Worm (Caenorhabditis elegans) whole organism, young adult: ENCODE measurements around the gene fbxb-106.

Source experiments
- C06A6.2 ChIP-seq: fragments of 200-800 bp; sonication (Bioruptor generic); conservative IDR thresholded peaks from 2 replicates; pipeline ENCODE4 v1.3.6; 2022; ENCODE audit warnings: missing genetic modification characterization, missing compliant biosample characterization
- C17E4.6 ChIP-seq: fragments of 200-800 bp; sonication (Bioruptor generic); IDR thresholded peaks from 2 replicates; pipeline ENCODE4 v1.3.6; 2022; ENCODE audit warnings: missing genetic modification reagents, missing genetic modification characterization, missing compliant biosample characterization
- F33H1.4 ChIP-seq: fragments of 200-800 bp; sonication (Bioruptor generic); IDR thresholded peaks from 2 replicates; pipeline ENCODE4 v1.3.6; 2022; ENCODE audit warnings: missing genetic modification reagents, missing genetic modification characterization, missing compliant biosample characterization
- F52B5.7 ChIP-seq: sonication (generic microtip); optimal IDR thresholded peaks from 2 replicates; lab custom pipeline; 2016; ENCODE audit warnings: mild to moderate bottlenecking, missing genetic modification characterization, missing compliant biosample characterization
- F55B11.4 ChIP-seq: sonication (generic microtip); optimal IDR thresholded peaks from 2 replicates; lab custom pipeline; 2016; ENCODE audit warnings: missing compliant biosample characterization, missing genetic modification characterization, borderline replicate concordance; ENCODE audit not compliant: insufficient read depth
- F57A8.1 ChIP-seq: fragments of 200-800 bp; sonication (Bioruptor generic); optimal IDR thresholded peaks from 2 replicates; lab custom pipeline; 2018; ENCODE audit warnings: mild to moderate bottlenecking, missing genetic modification characterization, moderate library complexity, missing compliant biosample characterization
- F57C9.4 ChIP-seq: sonication (generic microtip); optimal IDR thresholded peaks from 2 replicates; lab custom pipeline; 2017; ENCODE audit warnings: mild to moderate bottlenecking, missing genetic modification characterization, missing compliant biosample characterization
- T07F8.4 ChIP-seq: sonication (generic microtip); optimal IDR thresholded peaks from 2 replicates; lab custom pipeline; 2016; ENCODE audit warnings: mild to moderate bottlenecking, missing genetic modification characterization, moderate library complexity, missing compliant biosample characterization
- Y53G8AR.9 ChIP-seq: fragments of 200-800 bp; sonication (Bioruptor generic); conservative IDR thresholded peaks from 2 replicates; pipeline ENCODE4 v1.3.6; 2022; ENCODE audit warnings: missing genetic modification reagents, missing genetic modification characterization, missing compliant biosample characterization
- ama-1 ChIP-seq, 3 experiments: fragments of 150-350 bp in 1 of 3; sonication (generic microtip) in 2 of 3; optimal IDR thresholded peaks; 2 replicates each; lab custom pipeline; 2014 to 2018; ENCODE audit warnings: missing biosample characterization in 2 of 3, missing genetic modification characterization in 2 of 3, missing genetic modification reagents in 2 of 3
- atf-7 ChIP-seq: sonication (generic microtip); optimal IDR thresholded peaks from 2 replicates; lab custom pipeline; 2017; ENCODE audit warnings: mild to moderate bottlenecking, missing genetic modification characterization, missing compliant biosample characterization
- athp-1 ChIP-seq: sonication (generic microtip); optimal IDR thresholded peaks from 2 replicates; lab custom pipeline; 2017; ENCODE audit warnings: mild to moderate bottlenecking, missing genetic modification characterization, missing compliant biosample characterization
- bed-1 ChIP-seq: fragments of 200-800 bp; sonication (Bioruptor generic); IDR thresholded peaks from 2 replicates; pipeline ENCODE4 v1.3.6; 2022; ENCODE audit warnings: missing genetic modification reagents, missing genetic modification characterization, missing compliant biosample characterization
- bed-2 ChIP-seq: fragments of 200-800 bp; sonication (Bioruptor generic); IDR thresholded peaks from 2 replicates; pipeline ENCODE4 v1.3.6; 2022; ENCODE audit warnings: missing genetic modification reagents, missing genetic modification characterization, missing compliant biosample characterization
- ccch-3 ChIP-seq: fragments of 200-800 bp; sonication (Bioruptor generic); optimal IDR thresholded peaks from 2 replicates; lab custom pipeline; 2018; ENCODE audit warnings: mild to moderate bottlenecking, missing genetic modification characterization, missing compliant biosample characterization
- ceh-40 ChIP-seq: fragments of 200-800 bp; sonication (Bioruptor generic); IDR thresholded peaks from 2 replicates; pipeline ENCODE4 v1.3.6; 2022; ENCODE audit warnings: missing genetic modification characterization, missing compliant biosample characterization
- ceh-91 ChIP-seq: fragments of 200-800 bp; sonication (Bioruptor generic); IDR thresholded peaks from 2 replicates; pipeline ENCODE4 v1.3.6; 2022; ENCODE audit warnings: missing genetic modification reagents, missing genetic modification characterization, missing compliant biosample characterization
- egrh-3 ChIP-seq: fragments of 200-800 bp; sonication (Bioruptor generic); IDR thresholded peaks from 2 replicates; pipeline ENCODE4 v1.3.6; 2022; ENCODE audit warnings: missing genetic modification reagents, missing genetic modification characterization, missing compliant biosample characterization
- ets-4 ChIP-seq: fragments of 200-800 bp; sonication (Bioruptor generic); optimal IDR thresholded peaks from 2 replicates; lab custom pipeline; 2018; ENCODE audit warnings: mild to moderate bottlenecking, missing genetic modification characterization, missing compliant biosample characterization
- fkh-3 ChIP-seq: sonication (generic microtip); optimal IDR thresholded peaks from 2 replicates; lab custom pipeline; 2016; ENCODE audit warnings: mild to moderate bottlenecking, missing genetic modification characterization, missing compliant biosample characterization
- hrde-1 ChIP-seq: sonication (generic microtip); optimal IDR thresholded peaks from 2 replicates; lab custom pipeline; 2016; ENCODE audit warnings: missing genetic modification characterization, mild to moderate bottlenecking, missing compliant biosample characterization, moderate library complexity, missing genotype, missing genetic modification reagents, borderline replicate concordance
- let-526 ChIP-seq: fragments of 200-800 bp; sonication (Bioruptor generic); IDR thresholded peaks from 2 replicates; pipeline ENCODE4 v1.3.6; 2022; ENCODE audit warnings: missing genetic modification reagents, missing genetic modification characterization, missing compliant biosample characterization
- lin-35 ChIP-seq, 3 experiments: fragments of 150-350 bp in 2 of 3; sonication (generic microtip) in 1 of 3; optimal IDR thresholded peaks; 2 replicates each; lab custom pipeline; 2014 to 2018; ENCODE audit warnings: missing biosample characterization in 3 of 3, missing genetic modification characterization in 3 of 3, missing genetic modification reagents in 3 of 3
- lin-54 ChIP-seq: fragments of 200-800 bp; sonication (Bioruptor generic); optimal IDR thresholded peaks from 2 replicates; lab custom pipeline; 2018; ENCODE audit warnings: mild to moderate bottlenecking, missing genetic modification characterization, missing compliant biosample characterization
- lir-1 ChIP-seq: fragments of 200-800 bp; sonication (Bioruptor generic); conservative IDR thresholded peaks from 2 replicates; pipeline ENCODE4 v1.3.6; 2022; ENCODE audit warnings: missing genetic modification reagents, missing genetic modification characterization, missing compliant biosample characterization
- lsl-1 ChIP-seq: fragments of 200-800 bp; sonication (Bioruptor generic); optimal IDR thresholded peaks from 2 replicates; lab custom pipeline; 2018; ENCODE audit warnings: mild to moderate bottlenecking, missing genetic modification characterization, moderate library complexity, missing compliant biosample characterization
- lsy-27 ChIP-seq: sonication (generic microtip); optimal IDR thresholded peaks from 2 replicates; lab custom pipeline; 2017; ENCODE audit warnings: missing genetic modification characterization, mild to moderate bottlenecking, missing compliant biosample characterization, antibody characterized with exemption, missing genotype, borderline replicate concordance; ENCODE audit not compliant: insufficient read depth
- madf-8 ChIP-seq: fragments of 200-800 bp; sonication (Bioruptor generic); conservative IDR thresholded peaks from 2 replicates; pipeline ENCODE4 v1.3.6; 2022; ENCODE audit warnings: missing genetic modification reagents, missing genetic modification characterization, missing compliant biosample characterization
- mxl-1 ChIP-seq: sonication (generic microtip); optimal IDR thresholded peaks from 2 replicates; lab custom pipeline; 2016; ENCODE audit warnings: missing genetic modification characterization, missing compliant biosample characterization
- nfya-1 ChIP-seq: sonication (generic microtip); optimal IDR thresholded peaks from 2 replicates; lab custom pipeline; 2017; ENCODE audit warnings: antibody characterized with exemption, missing compliant biosample characterization, missing genetic modification characterization, borderline replicate concordance; ENCODE audit not compliant: insufficient read depth
- nhr-120 ChIP-seq: fragments of 200-800 bp; sonication (Bioruptor generic); IDR thresholded peaks from 2 replicates; pipeline ENCODE4 v1.3.6; 2022; ENCODE audit warnings: missing genetic modification characterization, missing compliant biosample characterization
- pbrm-1 ChIP-seq: fragments of 200-800 bp; sonication (Bioruptor generic); IDR thresholded peaks from 2 replicates; pipeline ENCODE4 v1.3.6; 2022; ENCODE audit warnings: missing genetic modification reagents, missing genetic modification characterization, missing compliant biosample characterization
- rpc-1 ChIP-seq, 2 experiments: fragments of 150-350 bp in 1 of 2; sonication (generic microtip) in 1 of 2; optimal IDR thresholded peaks; 2 replicates each; lab custom pipeline; 2014 to 2018; ENCODE audit warnings: missing biosample characterization in 1 of 2, missing genetic modification characterization in 1 of 2, missing genetic modification reagents in 1 of 2, missing genotype in 1 of 2
- snpc-1.3 ChIP-seq: sonication (generic microtip); optimal IDR thresholded peaks from 2 replicates; lab custom pipeline; 2017; ENCODE audit warnings: missing genetic modification characterization, mild to moderate bottlenecking, missing compliant biosample characterization, antibody characterized with exemption, moderate library complexity, missing genotype, missing genetic modification reagents; ENCODE audit not compliant: insufficient read depth
- snpc-3.4 ChIP-seq: sonication (generic microtip); optimal IDR thresholded peaks from 2 replicates; lab custom pipeline; 2017; ENCODE audit warnings: missing genetic modification characterization, mild to moderate bottlenecking, missing compliant biosample characterization, antibody characterized with exemption, moderate library complexity, missing genotype, missing genetic modification reagents
- unc-62 ChIP-seq: fragments of 150-350 bp; optimal IDR thresholded peaks from 2 replicates; lab custom pipeline; 2014; ENCODE audit warnings: missing biosample characterization, missing genetic modification reagents, missing genetic modification characterization
- zfh-2 ChIP-seq: fragments of 200-800 bp; sonication (Bioruptor generic); conservative IDR thresholded peaks from 2 replicates; pipeline ENCODE4 v1.3.6; 2022; ENCODE audit warnings: missing genetic modification reagents, missing genetic modification characterization, missing compliant biosample characterization
- ztf-18 ChIP-seq: sonication (generic microtip); optimal IDR thresholded peaks from 2 replicates; lab custom pipeline; 2016; ENCODE audit warnings: missing genotype, mild to moderate bottlenecking, missing genetic modification characterization, missing compliant biosample characterization
- ztf-3 ChIP-seq: fragments of 200-800 bp; sonication (Bioruptor generic); optimal IDR thresholded peaks from 2 replicates; lab custom pipeline; 2018; ENCODE audit warnings: mild to moderate bottlenecking, missing genetic modification characterization, missing compliant biosample characterization

Gene fbxb-106

DNA sequence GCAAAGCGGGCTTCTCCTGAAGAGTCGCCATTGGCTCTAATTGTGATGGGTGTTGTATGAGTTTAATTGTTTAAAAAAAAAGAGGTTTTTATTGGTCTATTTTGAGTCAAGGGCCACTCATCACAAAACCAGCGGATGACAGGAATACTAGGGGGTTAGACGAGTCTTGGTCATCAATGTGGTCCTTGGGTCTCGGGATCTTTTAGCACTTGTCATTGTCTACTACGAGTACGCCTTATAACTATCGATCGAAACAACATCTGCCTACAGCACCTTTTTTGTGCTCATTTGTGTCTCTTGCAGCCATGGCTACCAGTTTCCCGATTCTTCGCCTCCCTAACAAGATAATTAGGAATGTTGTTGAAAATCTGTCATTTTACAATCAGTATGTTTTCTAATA, 2.5 kb downstream of the fbxb-106 start, which contains the start of gene fbxb-108:
Gene fbxb-108, plus strand, starts transcription at position 301 of the 400 bp plus-strand sequence.
- no peak for TF ChIP-seq pbrm-1 (GFP tag; lab: Robert Waterston, UW)
- no peak for TF ChIP-seq bed-2 (GFP tag; lab: Robert Waterston, UW)
- TF ChIP-seq F55B11.4 (tag; lab: Kevin White, UChicago), result no peak
- TF ChIP-seq ceh-40 (GFP tag; lab: Robert Waterston, UW), result no peak
- no peak for TF ChIP-seq rpc-1 (optimal IDR thresholded peaks at IDR 0.05; lab: Kevin White, UChicago)
- TF ChIP-seq rpc-1 (tag; optimal IDR thresholded peaks at IDR 0.05; lab: Kevin White, UChicago), result no peak
- TF ChIP-seq F33H1.4 (GFP tag; lab: Robert Waterston, UW), result no peak
- no peak for TF ChIP-seq atf-7
- no peak for TF ChIP-seq C06A6.2 (GFP tag; lab: Robert Waterston, UW)

DNA sequence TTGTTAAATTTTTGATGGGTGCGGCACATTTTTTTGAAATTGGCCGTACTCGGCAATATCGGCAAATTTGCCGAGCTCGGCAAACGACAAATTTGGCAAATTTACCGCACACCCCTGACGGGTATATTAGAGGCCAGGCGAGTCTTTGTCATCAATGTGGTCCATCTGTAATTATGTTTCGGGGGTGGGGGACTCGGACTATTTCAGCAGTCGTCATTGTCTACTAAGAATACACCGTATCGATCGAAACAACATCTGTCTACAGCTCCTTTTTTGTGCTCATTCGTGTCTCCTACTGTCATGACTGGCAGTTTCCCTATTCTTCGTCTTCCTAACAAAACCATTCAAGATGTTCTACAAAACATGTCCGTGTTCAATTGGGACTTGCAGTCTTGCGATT, 4.1 kb downstream of the fbxb-106 start, which contains the start of gene F08D12.15:
Gene F08D12.15, plus strand, starts transcription at position 301 of the 400 bp plus-strand sequence.
- TF ChIP-seq let-526 (no peak), egrh-3 (no peak), lin-54 (GFP tag; lab: Kevin White, UChicago) (no peak), nfya-1 (tag; lab: Kevin White, UChicago) (no peak), F57C9.4 (tag; lab: Kevin White, UChicago) (no peak), ceh-91 (GFP tag; lab: Robert Waterston, UW) (no peak), lin-35 (GFP tag; optimal IDR thresholded peaks at IDR 0.05; lab: Kevin White, UChicago) (no peak), fkh-3 (tag; lab: Kevin White, UChicago) (no peak), F52B5.7 (tag; lab: Kevin White, UChicago) (no peak), snpc-1.3 (tag; lab: Kevin White, UChicago) (no peak), snpc-3.4 (tag; lab: Kevin White, UChicago) (no peak)

DNA sequence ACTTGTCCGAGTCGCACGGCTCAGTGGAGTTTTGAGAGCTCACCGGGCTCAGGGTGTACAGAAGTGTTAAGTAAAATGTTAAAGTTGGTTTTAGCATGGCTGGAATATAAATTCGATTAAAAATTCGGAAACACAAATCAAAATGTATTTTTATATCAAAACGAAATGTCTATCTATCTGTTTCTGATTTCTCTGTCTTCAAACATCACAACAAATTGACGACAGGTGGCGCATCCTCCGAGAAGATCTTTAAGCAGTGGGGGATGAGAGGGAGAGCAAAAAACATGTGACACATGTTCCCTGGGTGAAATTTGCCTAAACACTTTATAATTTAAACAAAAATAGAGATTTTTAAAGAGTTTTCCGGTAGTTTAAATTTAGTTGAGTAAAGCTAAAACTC, 6.8 kb downstream of the fbxb-106 start, which contains the start of gene F08D12.7:
Gene F08D12.7, minus strand, starts transcription at position 101 of the 400 bp plus-strand sequence.
- TF ChIP-seq ama-1 (optimal IDR thresholded peaks at IDR 0.05; lab: Kevin White, UChicago) (no peak), ama-1 (GFP tag; optimal IDR thresholded peaks at IDR 0.05; lab: Kevin White, UChicago) (no peak), athp-1 (tag; lab: Kevin White, UChicago) (no peak), ztf-3 (GFP tag; lab: Kevin White, UChicago) (no peak), F57A8.1 (GFP tag; lab: Kevin White, UChicago) (no peak), lir-1 (GFP tag; lab: Robert Waterston, UW) (no peak), ets-4 (GFP tag; lab: Kevin White, UChicago) (no peak), lsl-1 (GFP tag; lab: Kevin White, UChicago) (no peak), ccch-3 (no peak), Y53G8AR.9 (GFP tag; lab: Robert Waterston, UW) (no peak)

DNA sequence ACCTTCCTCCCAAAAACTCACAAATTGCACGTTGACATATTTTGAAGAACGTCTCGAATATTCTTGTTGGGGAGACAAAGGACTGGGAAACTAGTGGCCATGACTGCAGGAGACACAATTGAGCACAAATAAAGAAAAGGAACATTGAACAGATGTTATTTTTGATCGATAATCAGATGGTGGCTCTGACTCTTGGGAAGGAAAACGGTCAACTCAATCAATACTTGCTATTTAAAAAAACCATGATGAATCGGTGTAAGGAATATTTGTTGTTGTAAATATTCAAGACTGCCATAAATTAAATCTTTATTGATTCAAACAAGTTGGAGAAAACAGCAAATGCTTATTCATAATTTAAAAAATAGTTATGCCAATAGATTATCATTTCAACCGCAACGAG, 8.6 kb downstream of the fbxb-106 start, which contains the start of gene fbxb-105:
Gene fbxb-105, minus strand, starts transcription at position 101 of the 400 bp plus-strand sequence.
- TF ChIP-seq hrde-1 (tag; lab: Kevin White, UChicago), result no peak
- TF ChIP-seq zfh-2 (GFP tag; lab: Robert Waterston, UW), result no peak
- no peak for TF ChIP-seq mxl-1 (tag; lab: Kevin White, UChicago)
- TF ChIP-seq unc-62 (GFP tag; lab: Kevin White, UChicago), result no peak
- no peak for TF ChIP-seq ztf-18 (tag; lab: Kevin White, UChicago)
- no peak for TF ChIP-seq C17E4.6
- no peak for TF ChIP-seq F57C9.4 (tag; lab: Kevin White, UChicago)
- TF ChIP-seq madf-8 (GFP tag; lab: Robert Waterston, UW), result no peak
- no peak for TF ChIP-seq T07F8.4 (tag; lab: Kevin White, UChicago)
- TF ChIP-seq nhr-120 (GFP tag; lab: Robert Waterston, UW), result no peak
- TF ChIP-seq bed-1 (GFP tag; lab: Robert Waterston, UW), result no peak
- no peak for TF ChIP-seq lsy-27 (tag; lab: Kevin White, UChicago)
